Worm (Caenorhabditis elegans) whole organism, L4 larva: ENCODE measurements around the gene srsx-28.
A peak's percentile ranks its signal among the peaks of the same experiment; 100 is the strongest.

ENCODE experiments used
- D1046.2 ChIP-seq: fragments of 200-800 bp; sonication (Bioruptor generic); IDR thresholded peaks from 2 replicates; pipeline ENCODE4 v1.3.6; 2022; ENCODE audit warnings: missing genetic modification characterization, missing compliant biosample characterization
- aha-1 ChIP-seq: fragments of 150-350 bp; peaks from one replicate; lab custom pipeline; 2014; ENCODE audit warnings: missing biosample characterization, missing genetic modification characterization
- attf-4 ChIP-seq: sonication (generic microtip); optimal IDR thresholded peaks from 3 replicates; lab custom pipeline; 2017; ENCODE audit warnings: missing biosample characterization, missing genetic modification characterization
- ceh-28 ChIP-seq: fragments of 150-350 bp; optimal IDR thresholded peaks from 2 replicates; lab custom pipeline; 2014; ENCODE audit warnings: missing biosample characterization, missing genetic modification reagents, missing genetic modification characterization
- ceh-32 ChIP-seq: sonication (generic microtip); optimal IDR thresholded peaks from 2 replicates; lab custom pipeline; 2016; ENCODE audit warnings: mild to moderate bottlenecking, missing genetic modification characterization, missing compliant biosample characterization; ENCODE audit not compliant: poor library complexity
- ceh-62 ChIP-seq: sonication (generic microtip); optimal IDR thresholded peaks from 2 replicates; lab custom pipeline; 2017; ENCODE audit warnings: missing biosample characterization, missing genetic modification characterization
- ces-1 ChIP-seq: fragments of 150-350 bp; sonication (generic microtip); optimal IDR thresholded peaks from 4 replicates; lab custom pipeline; 2014; ENCODE audit warnings: missing biosample characterization, missing genetic modification reagents, missing genetic modification characterization
- daf-16 ChIP-seq, 3 experiments: sonication (generic microtip); optimal IDR thresholded peaks; 2 replicates each; lab custom pipeline; 2016 to 2017; ENCODE audit warnings: missing genetic modification characterization in 3 of 3, missing genetic modification reagents in 3 of 3, mild to moderate bottlenecking in 2 of 3, missing compliant biosample characterization in 2 of 3, missing biosample characterization in 1 of 3, moderate library complexity in 1 of 3
- egl-43 ChIP-seq: fragments of 200-800 bp; sonication (Bioruptor generic); IDR thresholded peaks from 2 replicates; pipeline ENCODE4 v1.3.6; 2022; ENCODE audit warnings: missing genetic modification reagents, missing genetic modification characterization, missing compliant biosample characterization
- fos-1 ChIP-seq: fragments of 150-350 bp; optimal IDR thresholded peaks from 2 replicates; lab custom pipeline; 2014; ENCODE audit warnings: missing biosample characterization, missing genetic modification characterization
- gei-8 ChIP-seq: fragments of 200-800 bp; sonication (Bioruptor generic); optimal IDR thresholded peaks from 2 replicates; lab custom pipeline; 2018; ENCODE audit warnings: mild to moderate bottlenecking, missing genetic modification characterization, missing compliant biosample characterization
- hif-1 ChIP-seq, 2 experiments: sonication (generic microtip); optimal IDR thresholded peaks; 2 replicates each; lab custom pipeline; 2016 to 2017; ENCODE audit warnings: missing compliant biosample characterization in 2 of 2, missing genetic modification characterization in 2 of 2, missing genetic modification reagents in 2 of 2, missing genotype in 2 of 2, mild to moderate bottlenecking in 1 of 2
- hlh-11 ChIP-seq: fragments of 200-800 bp; sonication (Bioruptor generic); optimal IDR thresholded peaks from 2 replicates; lab custom pipeline; 2018; ENCODE audit warnings: mild to moderate bottlenecking, missing genetic modification characterization, missing compliant biosample characterization
- lin-1 ChIP-seq: fragments of 200-800 bp; sonication (Bioruptor generic); IDR thresholded peaks from 2 replicates; pipeline ENCODE4 v1.3.6; 2022; ENCODE audit warnings: missing genetic modification reagents, missing genetic modification characterization, missing compliant biosample characterization
- lin-15B ChIP-seq: fragments of 150-350 bp; sonication (generic microtip); optimal IDR thresholded peaks from 3 replicates; lab custom pipeline; 2014; ENCODE audit warnings: missing biosample characterization, missing genetic modification characterization
- lin-39 ChIP-seq: fragments of 150-350 bp; optimal IDR thresholded peaks from 2 replicates; lab custom pipeline; 2014; ENCODE audit warnings: missing biosample characterization, missing genetic modification reagents, missing genetic modification characterization
- lir-3 ChIP-seq: sonication (generic microtip); optimal IDR thresholded peaks from 2 replicates; lab custom pipeline; 2016; ENCODE audit warnings: mild to moderate bottlenecking, missing genetic modification characterization, missing compliant biosample characterization
- lsy-2 ChIP-seq, 2 experiments: fragments of 150-350 bp in 1 of 2; sonication (generic microtip) in 1 of 2; optimal IDR thresholded peaks; 2 replicates each; lab custom pipeline; 2014 to 2017; ENCODE audit warnings: missing biosample characterization in 2 of 2, missing genetic modification characterization in 2 of 2
- madf-5 ChIP-seq, 2 experiments: fragments of 200-800 bp; sonication (Bioruptor generic); IDR thresholded peaks; 2 replicates each; pipeline ENCODE4 v1.3.6; 2022; ENCODE audit warnings: missing compliant biosample characterization in 2 of 2, missing genetic modification characterization in 2 of 2
- madf-9 ChIP-seq: fragments of 200-800 bp; sonication (Bioruptor generic); conservative IDR thresholded peaks from 2 replicates; pipeline ENCODE4 v1.3.6; 2022; ENCODE audit warnings: missing genetic modification reagents, missing genetic modification characterization, missing compliant biosample characterization
- mxl-2 ChIP-seq: fragments of 200-800 bp; sonication (Bioruptor generic); conservative IDR thresholded peaks from 2 replicates; pipeline ENCODE4 v1.3.6; 2022; ENCODE audit warnings: missing genetic modification reagents, missing genetic modification characterization, missing compliant biosample characterization
- mxl-3 ChIP-seq: fragments of 200-800 bp; sonication (Bioruptor generic); optimal IDR thresholded peaks from 2 replicates; lab custom pipeline; 2018; ENCODE audit warnings: mild to moderate bottlenecking, missing genetic modification characterization, missing compliant biosample characterization
- nhr-10 ChIP-seq: fragments of 150-350 bp; optimal IDR thresholded peaks from 2 replicates; lab custom pipeline; 2014; ENCODE audit warnings: missing biosample characterization, missing genetic modification characterization
- nhr-11 ChIP-seq: fragments of 150-350 bp; optimal IDR thresholded peaks from 2 replicates; lab custom pipeline; 2014; ENCODE audit warnings: missing biosample characterization, missing genetic modification characterization
- nhr-25 ChIP-seq: sonication (generic microtip); optimal IDR thresholded peaks from 2 replicates; lab custom pipeline; 2017; ENCODE audit warnings: missing genetic modification characterization, mild to moderate bottlenecking, missing compliant biosample characterization, antibody characterized with exemption, moderate library complexity, borderline replicate concordance; ENCODE audit not compliant: insufficient read depth
- nhr-76 ChIP-seq: fragments of 150-350 bp; optimal IDR thresholded peaks from 2 replicates; lab custom pipeline; 2014; ENCODE audit warnings: missing biosample characterization, missing genetic modification characterization
- nhr-77 ChIP-seq: fragments of 150-350 bp; optimal IDR thresholded peaks from 2 replicates; lab custom pipeline; 2014; ENCODE audit warnings: missing biosample characterization, missing genetic modification characterization
- snpc-1.2 ChIP-seq: fragments of 200-800 bp; sonication (Bioruptor generic); IDR thresholded peaks from 2 replicates; pipeline ENCODE4 v1.3.6; 2022; ENCODE audit warnings: missing genetic modification reagents, missing genetic modification characterization, missing compliant biosample characterization
- spr-1 ChIP-seq: sonication (generic microtip); optimal IDR thresholded peaks from 2 replicates; lab custom pipeline; 2016; ENCODE audit warnings: mild to moderate bottlenecking, missing genetic modification characterization, missing compliant biosample characterization
- tra-1 ChIP-seq: fragments of 200-800 bp; sonication (Bioruptor generic); IDR thresholded peaks from 2 replicates; pipeline ENCODE4 v1.3.6; 2022; ENCODE audit warnings: missing genetic modification reagents, missing genetic modification characterization, missing compliant biosample characterization
- unc-130 ChIP-seq: sonication (generic microtip); optimal IDR thresholded peaks from 2 replicates; lab custom pipeline; 2016; ENCODE audit warnings: missing genetic modification reagents, missing genetic modification characterization, missing compliant biosample characterization
- unc-62 ChIP-seq, 3 experiments: fragments of 150-350 bp in 1 of 3; sonication (generic microtip); optimal IDR thresholded peaks in 2 of 3; peaks in 1 of 3; 1 replicate in 1 of 3; 2 replicates in 2 of 3; lab custom pipeline; 2014 to 2017; ENCODE audit warnings: missing biosample characterization in 3 of 3, missing genetic modification characterization in 3 of 3, missing genetic modification reagents in 3 of 3, missing genotype in 1 of 3
- zfp-3 ChIP-seq: fragments of 200-800 bp; sonication (Bioruptor generic); conservative IDR thresholded peaks from 2 replicates; pipeline ENCODE4 v1.3.6; 2022; ENCODE audit warnings: missing genetic modification reagents, missing genetic modification characterization, missing compliant biosample characterization

srsx-28 gene

DNA sequence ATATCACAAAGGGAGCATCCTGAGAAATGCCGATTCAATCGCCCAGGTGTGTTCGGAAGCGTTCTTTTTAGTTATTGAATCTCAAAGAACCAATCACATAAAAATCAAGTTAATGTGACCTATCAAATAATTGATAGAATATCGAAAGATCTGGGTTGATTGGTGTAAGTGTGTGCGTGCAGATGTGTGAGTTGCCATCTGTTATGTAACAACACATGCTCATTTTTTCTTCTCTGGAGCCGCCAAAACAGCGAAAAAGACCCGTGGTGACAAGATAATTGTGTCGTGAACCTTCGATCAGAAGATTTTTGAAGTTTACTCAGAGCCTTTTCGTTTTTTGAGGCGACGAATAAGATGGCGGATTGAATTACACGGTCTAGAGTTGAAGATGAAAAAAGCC, 5.6 kb upstream of the srsx-28 start:
- no peak for TF ChIP-seq spr-1
- no peak for TF ChIP-seq madf-9 (GFP tag; lab: Robert Waterston, UW)
- no peak for TF ChIP-seq egl-43 (GFP tag; lab: Robert Waterston, UW)
- TF ChIP-seq aha-1 (tag; lab: Kevin White, UChicago): peak; percentile 82
- peak in 1 of 2 experiments; percentile 78 for TF ChIP-seq hif-1 (tag; optimal IDR thresholded peaks at IDR 0.05; lab: Kevin White, UChicago)
- peak in 1 of 2 experiments; percentile 20 for TF ChIP-seq daf-16 (GFP tag; optimal IDR thresholded peaks at IDR 0.05; lab: Kevin White, UChicago)
- no peak for TF ChIP-seq daf-16 (tag; optimal IDR thresholded peaks at IDR 0.05; lab: Kevin White, UChicago)
- peak; percentile 35 for TF ChIP-seq nhr-11 (tag; lab: Kevin White, UChicago)
- no peak for TF ChIP-seq lin-15B
- no peak for TF ChIP-seq lsy-2 (tag; optimal IDR thresholded peaks at IDR 0.05; lab: Kevin White, UChicago)
- TF ChIP-seq lin-39 (tag; lab: Kevin White, UChicago): no peak
- peak in 1 of 2 experiments; percentile 19 for TF ChIP-seq unc-62 (GFP tag; optimal IDR thresholded peaks at IDR 0.05 in 1 of 2; lab: Kevin White, UChicago)
- TF ChIP-seq unc-62 (tag; optimal IDR thresholded peaks at IDR 0.05; lab: Kevin White, UChicago): no peak

DNA sequence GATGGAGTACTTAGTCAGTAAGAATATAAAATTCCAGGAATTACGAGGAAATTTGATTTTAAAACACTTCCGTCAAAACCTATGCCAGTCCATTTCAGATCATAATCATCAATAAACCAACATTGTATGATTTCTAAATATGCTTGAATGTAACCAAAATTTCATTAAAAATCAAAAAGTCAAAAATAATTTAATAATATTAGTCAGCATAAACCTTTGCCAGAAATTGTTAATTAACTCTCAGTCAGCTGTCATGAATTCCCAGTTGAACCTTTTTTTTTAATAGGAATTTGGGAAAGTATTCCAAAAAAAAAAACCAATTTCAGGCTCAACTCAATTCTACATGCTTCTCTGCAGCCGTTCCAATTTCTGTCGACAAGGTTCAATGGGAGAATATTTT, 4.0 kb upstream of the srsx-28 start, which contains the start of gene srsx-26:
srsx-26 (plus strand) TSS at position 301 of the 400 bp plus-strand sequence.
- no peak for TF ChIP-seq daf-16 (GFP tag; optimal IDR thresholded peaks at IDR 0.05; lab: Kevin White, UChicago)
- TF ChIP-seq daf-16 (tag; optimal IDR thresholded peaks at IDR 0.05; lab: Kevin White, UChicago): no peak
- TF ChIP-seq fos-1 (tag; lab: Kevin White, UChicago): no peak
- TF ChIP-seq nhr-10: no peak

DNA sequence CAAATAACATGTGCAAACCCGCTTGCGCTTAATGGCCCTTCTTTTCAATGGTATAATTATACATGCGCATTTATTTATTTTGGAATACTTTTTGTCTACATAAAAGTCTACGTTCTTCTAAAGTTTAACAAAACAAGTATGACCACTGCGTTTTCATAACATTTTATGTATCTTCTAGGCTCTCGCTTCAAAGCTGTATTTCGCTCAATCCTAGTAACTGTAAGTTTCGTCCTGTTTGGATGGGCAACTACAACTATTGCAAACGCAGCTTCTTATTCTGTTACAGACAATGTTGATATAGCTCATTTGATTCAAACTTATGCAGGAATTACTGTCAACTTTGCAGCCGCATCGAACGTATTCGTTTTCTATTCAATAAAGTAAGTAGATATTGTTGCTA, 2.6 kb upstream of the srsx-28 start, which contains the start of gene srsx-27:
srsx-27 (plus strand) TSS at position 301 of the 400 bp plus-strand sequence.
- TF ChIP-seq D1046.2 (GFP tag; lab: Robert Waterston, UW): no peak
- TF ChIP-seq ces-1 (GFP tag; lab: Kevin White, UChicago): no peak
- TF ChIP-seq lir-3 (tag; lab: Kevin White, UChicago): no peak

DNA sequence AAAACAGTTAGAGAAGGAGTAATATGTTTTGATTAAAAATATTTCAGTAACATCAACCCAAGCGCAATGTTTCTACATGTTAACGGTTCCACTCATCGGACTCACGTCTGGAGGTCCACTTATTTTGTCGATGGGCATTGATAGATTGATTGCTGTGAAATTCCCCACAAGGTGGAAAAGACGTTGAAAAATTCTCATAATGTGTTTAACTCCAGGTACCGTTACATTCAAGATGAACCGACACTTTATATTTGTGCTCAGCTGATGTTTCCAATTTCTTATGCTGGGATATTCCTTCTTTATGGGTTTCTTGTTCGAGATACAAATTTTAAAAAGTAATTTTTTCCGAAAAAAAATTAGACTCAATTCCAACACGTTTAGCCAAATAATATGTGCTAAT, 698 bp downstream of the srsx-28 start:
- TF ChIP-seq nhr-77 (tag; lab: Kevin White, UChicago) (no peak), hif-1 (tag; optimal IDR thresholded peaks at IDR 0.05; lab: Kevin White, UChicago) (no peak), aha-1 (tag; lab: Kevin White, UChicago) (peak; percentile 94), attf-4 (tag; lab: Kevin White, UChicago) (no peak), ceh-62 (no peak)

DNA sequence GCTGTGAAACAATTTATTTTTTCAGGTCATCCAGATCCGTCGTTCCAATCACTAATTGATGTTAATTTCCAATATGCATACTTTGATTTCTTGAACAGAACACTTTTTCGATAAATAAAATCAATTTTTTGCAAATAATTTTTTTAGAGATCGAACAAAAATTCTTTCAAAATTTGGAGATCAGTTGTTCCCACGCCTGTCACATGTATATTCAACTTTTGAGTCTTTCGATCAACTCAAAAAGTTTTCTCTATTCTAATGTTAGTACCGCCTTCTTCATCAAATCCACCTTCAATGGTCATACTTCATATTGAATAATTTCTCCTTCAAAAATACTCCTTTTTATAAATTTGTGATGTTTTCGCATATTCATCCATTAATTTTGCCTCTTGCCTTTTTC, 2.3 kb downstream of the srsx-28 start, which contains the start of gene srsx-29:
srsx-29 (plus strand) TSS at position 301 of the 400 bp plus-strand sequence.
- TF ChIP-seq lir-3 (tag; lab: Kevin White, UChicago) (no peak), lin-1 (GFP tag; lab: Robert Waterston, UW) (no peak), madf-5 (GFP tag; IDR thresholded peaks at IDR 0.05; lab: Robert Waterston, UW) (no peak), hlh-11 (no peak), snpc-1.2 (no peak), mxl-2 (GFP tag; lab: Robert Waterston, UW) (no peak), nhr-77 (tag; lab: Kevin White, UChicago) (no peak), ceh-32 (no peak), gei-8 (no peak)

DNA sequence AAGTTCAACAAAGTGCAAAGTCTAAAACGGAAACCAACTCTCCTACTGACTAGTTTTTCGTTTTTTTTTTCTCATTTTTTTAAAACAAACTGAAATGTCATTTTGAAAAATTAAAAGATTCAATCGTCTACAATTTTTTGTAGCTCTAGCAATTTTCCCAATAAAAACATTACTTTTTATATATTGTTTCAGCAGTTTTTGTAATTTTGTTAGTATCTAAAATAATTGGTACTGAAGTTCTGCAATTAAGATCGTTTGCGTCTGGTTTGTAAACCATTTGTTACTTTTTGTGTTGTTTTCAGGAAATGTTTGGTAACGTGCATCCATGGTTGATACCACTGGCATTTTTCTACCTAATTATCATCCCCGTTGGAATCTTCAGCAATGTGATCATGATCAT, 6.2 kb downstream of the srsx-28 start, which contains the start of gene srsx-30:
srsx-30 (plus strand) TSS at position 301 of the 400 bp plus-strand sequence.
- TF ChIP-seq mxl-3 (no peak), nhr-76 (tag; lab: Kevin White, UChicago) (no peak), fos-1 (tag; lab: Kevin White, UChicago) (no peak), ceh-28 (tag; lab: Kevin White, UChicago) (no peak), tra-1 (no peak), unc-130 (no peak), nhr-25 (tag; lab: Kevin White, UChicago) (no peak), ceh-62 (no peak), zfp-3 (no peak)
